Fruit fly (Drosophila melanogaster) whole organism, prepupa: ENCODE results near the gene Kaz1-ORFB.
A peak's percentile ranks its signal among the peaks of the same experiment; 100 is the strongest.

Experiments used
- Blimp-1 ChIP-seq: fragments of 200-800 bp; sonication (Bioruptor generic); optimal IDR thresholded peaks from 3 replicates; lab custom pipeline; 2017; ENCODE audit warnings: missing biosample characterization, missing genetic modification characterization, mild to moderate bottlenecking, moderate library complexity, missing genetic modification reagents
- CG10631 ChIP-seq: fragments of 200-800 bp; sonication (Bioruptor generic); optimal IDR thresholded peaks from 2 replicates; lab custom pipeline; 2016; ENCODE audit warnings: missing biosample characterization, missing genetic modification characterization
- CG10669 ChIP-seq: fragments of 200-800 bp; sonication (Bioruptor generic); optimal IDR thresholded peaks from 3 replicates; lab custom pipeline; 2018; ENCODE audit warnings: missing biosample characterization, mild to moderate bottlenecking, missing genetic modification characterization, moderate library complexity
- CG11762 ChIP-seq: fragments of 200-800 bp; sonication (Bioruptor generic); optimal IDR thresholded peaks from 3 replicates; lab custom pipeline; 2016; ENCODE audit warnings: missing biosample characterization, missing genetic modification characterization; ENCODE audit not compliant: insufficient read depth
- CG15336 ChIP-seq: fragments of 200-800 bp; sonication (Bioruptor generic); IDR thresholded peaks from 2 replicates; pipeline ENCODE4 v1.3.6; 2022; ENCODE audit warnings: missing biosample characterization, missing genetic modification characterization
- CG1621 ChIP-seq: fragments of 200-800 bp; sonication (Bioruptor generic); optimal IDR thresholded peaks from 3 replicates; lab custom pipeline; 2018; ENCODE audit warnings: missing biosample characterization, mild to moderate bottlenecking, missing genetic modification characterization
- CG16779 ChIP-seq: fragments of 200-800 bp; sonication (Bioruptor generic); optimal IDR thresholded peaks from 3 replicates; lab custom pipeline; 2017; ENCODE audit warnings: missing biosample characterization, mild to moderate bottlenecking, missing genetic modification characterization
- CG3032 ChIP-seq: fragments of 200-800 bp; optimal IDR thresholded peaks from 2 replicates; lab custom pipeline; 2019; ENCODE audit warnings: missing biosample characterization, mild to moderate bottlenecking, missing genetic modification characterization, moderate library complexity
- CG31627 ChIP-seq: fragments of 200-800 bp; sonication (Bioruptor generic); optimal IDR thresholded peaks from 3 replicates; lab custom pipeline; 2016; ENCODE audit warnings: missing biosample characterization, missing genetic modification characterization
- CG32006 ChIP-seq: fragments of 200-800 bp; sonication (Bioruptor generic); optimal IDR thresholded peaks from 3 replicates; lab custom pipeline; 2017; ENCODE audit warnings: missing biosample characterization, mild to moderate bottlenecking, missing genetic modification characterization
- CG3919 ChIP-seq: fragments of 200-800 bp; sonication (Bioruptor generic); optimal IDR thresholded peaks from 3 replicates; lab custom pipeline; 2016; ENCODE audit warnings: missing biosample characterization, missing genetic modification characterization
- CG4318 ChIP-seq: fragments of 200-800 bp; sonication (Bioruptor generic); optimal IDR thresholded peaks from 3 replicates; lab custom pipeline; 2017; ENCODE audit warnings: missing biosample characterization, mild to moderate bottlenecking, missing genetic modification characterization
- CG6163 ChIP-seq: fragments of 200-800 bp; sonication (Bioruptor generic); IDR thresholded peaks from 3 replicates; pipeline ENCODE4 v1.3.6; 2022; ENCODE audit warnings: missing biosample characterization, missing genetic modification characterization
- CG6792 ChIP-seq: fragments of 200-800 bp; sonication (Bioruptor generic); optimal IDR thresholded peaks from 3 replicates; lab custom pipeline; 2016; ENCODE audit warnings: missing biosample characterization, missing genetic modification characterization
- CG6808 ChIP-seq: fragments of 200-800 bp; sonication (Bioruptor generic); optimal IDR thresholded peaks from 3 replicates; lab custom pipeline; 2017; ENCODE audit warnings: missing biosample characterization, missing genetic modification characterization, mild to moderate bottlenecking, moderate library complexity, missing genetic modification reagents
- CG7368 ChIP-seq: fragments of 200-800 bp; sonication (Bioruptor generic); optimal IDR thresholded peaks from 3 replicates; lab custom pipeline; 2016; ENCODE audit warnings: missing biosample characterization, missing genetic modification characterization
- CG8119 ChIP-seq: fragments of 200-800 bp; sonication (Bioruptor generic); IDR thresholded peaks from 3 replicates; pipeline ENCODE4 v1.3.6; 2022; ENCODE audit warnings: missing biosample characterization, missing genetic modification characterization
- Eip75B ChIP-seq: fragments of 200-800 bp; sonication (Bioruptor generic); optimal IDR thresholded peaks from 3 replicates; lab custom pipeline; 2016; ENCODE audit warnings: missing biosample characterization, missing genetic modification characterization
- Eip78C ChIP-seq: fragments of 200-800 bp; sonication (Bioruptor generic); peaks from one replicate; lab custom pipeline; 2016; ENCODE audit warnings: missing biosample characterization, missing genetic modification characterization
- Eip93F ChIP-seq: fragments of 200-800 bp; sonication (Bioruptor generic); optimal IDR thresholded peaks from 2 replicates; lab custom pipeline; 2016; ENCODE audit warnings: missing biosample characterization, mild to moderate bottlenecking, missing genetic modification characterization
- Ets21C ChIP-seq: fragments of 200-800 bp; sonication (Bioruptor generic); optimal IDR thresholded peaks from 3 replicates; lab custom pipeline; 2016; ENCODE audit warnings: missing biosample characterization, missing genetic modification characterization
- Ets96B ChIP-seq: fragments of 200-800 bp; optimal IDR thresholded peaks from 2 replicates; lab custom pipeline; 2019; ENCODE audit warnings: missing biosample characterization, mild to moderate bottlenecking, missing genetic modification characterization, moderate library complexity
- Gug ChIP-seq: fragments of 200-800 bp; sonication (Bioruptor generic); IDR thresholded peaks from 2 replicates; pipeline ENCODE4 v1.3.6; 2022; ENCODE audit warnings: missing biosample characterization, missing genetic modification characterization
- Hr4 ChIP-seq: fragments of 200-800 bp; sonication (Bioruptor generic); optimal IDR thresholded peaks from 3 replicates; lab custom pipeline; 2016; ENCODE audit warnings: missing biosample characterization, missing genetic modification characterization
- Lpt ChIP-seq: fragments of 200-800 bp; sonication (Bioruptor generic); optimal IDR thresholded peaks from 3 replicates; lab custom pipeline; 2016; ENCODE audit warnings: missing biosample characterization, missing genetic modification characterization
- Met ChIP-seq: fragments of 200-800 bp; sonication (Bioruptor generic); optimal IDR thresholded peaks from 3 replicates; lab custom pipeline; 2016; ENCODE audit warnings: missing biosample characterization, missing genetic modification characterization
- Smox ChIP-seq: fragments of 200-800 bp; sonication (Bioruptor generic); optimal IDR thresholded peaks from 3 replicates; lab custom pipeline; 2016; ENCODE audit warnings: missing biosample characterization, missing genetic modification characterization
- Sox102F ChIP-seq: fragments of 200-800 bp; sonication (Bioruptor generic); optimal IDR thresholded peaks from 2 replicates; lab custom pipeline; 2016; ENCODE audit warnings: missing biosample characterization, mild to moderate bottlenecking, missing genetic modification characterization
- Sox15 ChIP-seq: fragments of 200-800 bp; sonication (Bioruptor generic); optimal IDR thresholded peaks from 3 replicates; lab custom pipeline; 2016; ENCODE audit warnings: missing biosample characterization, missing genetic modification characterization
- achi ChIP-seq: fragments of 200-800 bp; sonication (Bioruptor generic); optimal IDR thresholded peaks from 3 replicates; lab custom pipeline; 2016; ENCODE audit warnings: missing biosample characterization, missing genetic modification characterization
- acj6 ChIP-seq: fragments of 200-800 bp; sonication (Bioruptor generic); optimal IDR thresholded peaks from 3 replicates; lab custom pipeline; 2016; ENCODE audit warnings: missing biosample characterization, missing genetic modification characterization
- cyc ChIP-seq: fragments of 200-800 bp; sonication (Bioruptor generic); optimal IDR thresholded peaks from 3 replicates; lab custom pipeline; 2016; ENCODE audit warnings: missing biosample characterization, missing genetic modification characterization
- dac ChIP-seq: fragments of 200-800 bp; sonication (Bioruptor generic); optimal IDR thresholded peaks from 2 replicates; lab custom pipeline; 2017; ENCODE audit warnings: missing biosample characterization, mild to moderate bottlenecking, missing genetic modification characterization
- eg ChIP-seq: fragments of 200-800 bp; sonication (Bioruptor generic); IDR thresholded peaks from 3 replicates; pipeline ENCODE4 v1.3.6; 2022; ENCODE audit warnings: missing biosample characterization, missing genetic modification characterization
- esn ChIP-seq: fragments of 200-800 bp; sonication (Bioruptor generic); optimal IDR thresholded peaks from 2 replicates; lab custom pipeline; 2016; ENCODE audit warnings: missing biosample characterization, mild to moderate bottlenecking, missing genetic modification characterization, moderate library complexity
- fd59A ChIP-seq: fragments of 200-800 bp; sonication (Bioruptor generic); optimal IDR thresholded peaks from 2 replicates; lab custom pipeline; 2017; ENCODE audit warnings: missing biosample characterization, mild to moderate bottlenecking, missing genetic modification characterization, missing genetic modification reagents
- pdm3 ChIP-seq: fragments of 200-800 bp; sonication (Bioruptor generic); optimal IDR thresholded peaks from 3 replicates; lab custom pipeline; 2016; ENCODE audit warnings: missing biosample characterization, missing genetic modification characterization
- salr ChIP-seq, 2 experiments: fragments of 200-800 bp; sonication (Bioruptor generic); optimal IDR thresholded peaks; 3 replicates each; lab custom pipeline; 2016 to 2018; ENCODE audit warnings: missing biosample characterization in 2 of 2, missing genetic modification characterization in 2 of 2, mild to moderate bottlenecking in 1 of 2
- spab ChIP-seq: fragments of 200-800 bp; sonication (Bioruptor generic); optimal IDR thresholded peaks from 2 replicates; lab custom pipeline; 2017; ENCODE audit warnings: missing biosample characterization, mild to moderate bottlenecking, missing genetic modification characterization, missing genetic modification reagents
- ss ChIP-seq, 2 experiments: fragments of 200-800 bp; sonication (Bioruptor generic); optimal IDR thresholded peaks; 2 replicates in 1 of 2; 3 replicates in 1 of 2; lab custom pipeline; 2017 to 2018; ENCODE audit warnings: mild to moderate bottlenecking in 2 of 2, missing biosample characterization in 2 of 2, missing genetic modification characterization in 2 of 2, moderate library complexity in 1 of 2
- topi ChIP-seq: fragments of 200-800 bp; sonication (Bioruptor generic); optimal IDR thresholded peaks from 3 replicates; lab custom pipeline; 2016; ENCODE audit warnings: missing biosample characterization, missing genetic modification characterization

Gene Kaz1-ORFB

dm6 chr3L:184251-184650 lies 32.2 kb upstream of the Kaz1-ORFB start, which contains the start of the genes CG34140, Mkp and Mtch (continued):
- peak; percentile 85 for TF ChIP-seq cyc (GFP tag; lab: Kevin White, UChicago)
- peak; percentile 72 for TF ChIP-seq Gug
- peak; percentile 50 for TF ChIP-seq Lpt (GFP tag; lab: Kevin White, UChicago)
- TF ChIP-seq CG6792: peak; percentile 84
- TF ChIP-seq CG11762: peak; percentile 4
- TF ChIP-seq CG10631 (GFP tag; lab: Kevin White, UChicago): peak; percentile 85
- TF ChIP-seq CG32006: no peak
- TF ChIP-seq CG16779 (tag; lab: Kevin White, UChicago): no peak
- no peak for TF ChIP-seq Eip78C (GFP tag; lab: Kevin White, UChicago)
- TF ChIP-seq spab (GFP tag; lab: Kevin White, UChicago): no peak
- TF ChIP-seq esn (GFP tag; lab: Kevin White, UChicago): peak; percentile 90
- TF ChIP-seq eg (GFP tag; lab: Robert Waterston, UW): peak; percentile 78
- no peak for TF ChIP-seq CG6808

- TF ChIP-seq CG10669: no peak
- no peak for TF ChIP-seq CG31627
- no peak for TF ChIP-seq Ets21C (GFP tag; lab: Kevin White, UChicago)
- no peak for TF ChIP-seq Hr4 (GFP tag; lab: Kevin White, UChicago)
- peak; percentile 33; the same call in 1 of the 2 replicates for TF ChIP-seq Gug
- peak; percentile 68 for TF ChIP-seq CG6163
- TF ChIP-seq CG16779 (tag; lab: Kevin White, UChicago): no peak
- no peak for TF ChIP-seq CG1621 (tag; lab: Kevin White, UChicago)
- TF ChIP-seq Sox15: no peak
- TF ChIP-seq achi (GFP tag; lab: Kevin White, UChicago): no peak
- no peak for TF ChIP-seq CG7368
- no peak for TF ChIP-seq Eip93F
- no peak for TF ChIP-seq CG3032 (tag; lab: Kevin White, UChicago)
- TF ChIP-seq Lpt (GFP tag; lab: Kevin White, UChicago): peak; percentile 36
- no peak for TF ChIP-seq esn (GFP tag; lab: Kevin White, UChicago)
- TF ChIP-seq pdm3 (GFP tag; lab: Kevin White, UChicago): no peak
- peak in 1 of 2 experiments; percentile 24 for TF ChIP-seq salr (GFP tag; optimal IDR thresholded peaks at IDR 0.05; lab: Kevin White, UChicago)
- no peak for TF ChIP-seq ss (GFP tag; optimal IDR thresholded peaks at IDR 0.05; lab: Kevin White, UChicago)
- TF ChIP-seq acj6 (GFP tag; lab: Kevin White, UChicago): no peak
- peak; percentile 65 for TF ChIP-seq eg (GFP tag; lab: Robert Waterston, UW)
- no peak for TF ChIP-seq CG3919 (GFP tag; lab: Kevin White, UChicago)
Measured at dm6 chr3L:199050-199745, 17.2 kb upstream of the Kaz1-ORFB start.

DNA sequence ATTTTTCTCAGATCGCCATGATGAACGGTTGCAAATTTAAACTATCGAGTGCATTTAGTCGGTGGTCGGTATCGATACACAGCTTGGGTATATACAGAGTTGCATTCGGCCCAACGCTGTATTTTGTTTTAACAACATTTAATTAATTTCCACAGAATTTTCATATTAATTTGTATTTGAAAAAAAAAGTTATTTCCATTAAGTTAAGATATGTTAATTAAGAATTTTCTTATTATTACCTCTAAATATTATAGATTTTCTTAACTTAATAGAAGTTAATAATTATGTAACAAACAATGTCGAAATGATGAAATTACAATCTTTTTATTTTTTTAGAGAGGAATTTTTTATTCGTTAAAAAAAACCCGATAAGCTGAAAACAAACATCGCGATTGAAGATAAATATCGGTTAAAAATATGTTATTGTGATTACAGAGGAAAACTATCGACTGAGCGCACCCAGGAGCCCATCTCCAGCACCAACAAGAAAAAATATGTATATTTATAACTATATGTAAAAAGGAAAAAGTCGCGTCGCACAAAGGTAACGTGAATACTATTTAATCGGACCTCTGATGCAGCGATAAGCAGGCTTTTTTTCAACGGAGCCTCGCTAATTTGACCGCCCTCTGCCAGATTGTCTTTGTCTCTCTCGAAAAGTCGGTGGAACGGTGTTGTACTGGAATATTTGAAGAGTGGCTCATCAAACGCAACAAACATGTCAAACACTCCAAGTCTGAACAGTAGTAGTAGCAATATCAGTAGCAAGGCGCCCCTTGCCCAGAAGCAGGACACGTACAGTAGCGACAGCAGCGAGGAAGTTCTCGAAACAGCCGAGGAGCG lies 16.4 kb upstream of the Kaz1-ORFB start, which contains the start of the genes rno and mri:
Gene rno, minus strand, starts transcription at position 9 of the 843 bp plus-strand sequence.
Gene mri, plus strand, starts transcription at position 421 of the 843 bp plus-strand sequence.
- peak; percentile 53 for TF ChIP-seq acj6 (GFP tag; lab: Kevin White, UChicago)
- peak; percentile 52; the same call in 2 of the 3 replicates for TF ChIP-seq CG6163
- peak; percentile 32 for TF ChIP-seq cyc (GFP tag; lab: Kevin White, UChicago)
- TF ChIP-seq Eip93F: peak; percentile 52
- TF ChIP-seq topi (GFP tag; lab: Kevin White, UChicago): no peak
- no peak for TF ChIP-seq Blimp-1 (GFP tag; lab: Kevin White, UChicago)
- TF ChIP-seq CG8119: peak; percentile 51; the same call in 1 of the 3 replicates
- 0 out of 2 replicates have a peak, but pooled peaks have one; percentile 25 for TF ChIP-seq Gug
- peak in 1 of 2 experiments; percentile 19 for TF ChIP-seq ss (GFP tag; optimal IDR thresholded peaks at IDR 0.05; lab: Kevin White, UChicago)
- no peak for TF ChIP-seq Hr4 (GFP tag; lab: Kevin White, UChicago)
- TF ChIP-seq CG6792: peak; percentile 31
- TF ChIP-seq CG16779 (tag; lab: Kevin White, UChicago): no peak
- TF ChIP-seq achi (GFP tag; lab: Kevin White, UChicago): peak; percentile 57
- no peak for TF ChIP-seq CG4318 (GFP tag; lab: Kevin White, UChicago)
- peak; percentile 28 for TF ChIP-seq Sox102F (GFP tag; lab: Kevin White, UChicago)
- TF ChIP-seq fd59A (GFP tag; lab: Kevin White, UChicago): no peak
- no peak for TF ChIP-seq spab (GFP tag; lab: Kevin White, UChicago)
- no peak for TF ChIP-seq Met
- peak; percentile 72 for TF ChIP-seq CG3032 (tag; lab: Kevin White, UChicago)
- peak; percentile 34; the same call in 1 of the 2 replicates for TF ChIP-seq CG15336 (GFP tag; lab: Robert Waterston, UW)
- TF ChIP-seq esn (GFP tag; lab: Kevin White, UChicago): peak; percentile 58
- TF ChIP-seq Eip75B: no peak
- TF ChIP-seq Ets21C (GFP tag; lab: Kevin White, UChicago): no peak
- TF ChIP-seq CG11762: no peak
- no peak for TF ChIP-seq dac (GFP tag; lab: Kevin White, UChicago)
- TF ChIP-seq CG7368: no peak
- peak; percentile 59 for TF ChIP-seq Ets96B (tag; lab: Kevin White, UChicago)
- TF ChIP-seq CG32006: peak; percentile 51
- TF ChIP-seq Smox (GFP tag; lab: Kevin White, UChicago): no peak
